Worm (Caenorhabditis elegans) whole organism, midembryonic: Measurements from ENCODE around the gene F41E6.1.

Experiments
- T22C8.4 ChIP-seq: fragments of 200-800 bp; sonication (Bioruptor generic); IDR thresholded peaks from 2 replicates; pipeline ENCODE4 v1.3.6; 2022; ENCODE audit warnings: missing genetic modification characterization, missing compliant biosample characterization
- cog-1 ChIP-seq: sonication (generic microtip); optimal IDR thresholded peaks from 2 replicates; lab custom pipeline; 2016; ENCODE audit warnings: missing genetic modification characterization, missing compliant biosample characterization
- flt-1 ChIP-seq: fragments of 200-800 bp; sonication (Bioruptor generic); IDR thresholded peaks from 2 replicates; pipeline ENCODE4 v1.3.6; 2022; ENCODE audit warnings: missing genetic modification characterization, missing compliant biosample characterization
- klf-2 ChIP-seq: fragments of 200-800 bp; sonication (Bioruptor generic); conservative IDR thresholded peaks from 2 replicates; pipeline ENCODE4 v1.3.6; 2022; ENCODE audit warnings: missing genetic modification reagents, missing genetic modification characterization, missing compliant biosample characterization
- med-1 ChIP-seq: sonication (generic microtip); optimal IDR thresholded peaks from 2 replicates; lab custom pipeline; 2017; ENCODE audit warnings: missing genetic modification characterization, mild to moderate bottlenecking, missing compliant biosample characterization, antibody characterized with exemption, missing genetic modification reagents; ENCODE audit not compliant: insufficient read depth
- ref-1 ChIP-seq: fragments of 200-800 bp; sonication (Bioruptor generic); conservative IDR thresholded peaks from 2 replicates; pipeline ENCODE4 v1.3.6; 2022; ENCODE audit warnings: missing genetic modification reagents, missing genetic modification characterization, missing compliant biosample characterization
- tab-1 ChIP-seq: fragments of 200-800 bp; sonication (Bioruptor generic); IDR thresholded peaks from 2 replicates; pipeline ENCODE4 v1.3.6; 2022; ENCODE audit warnings: missing genetic modification characterization, missing compliant biosample characterization
- ztf-23 ChIP-seq: fragments of 200-800 bp; sonication (Bioruptor generic); IDR thresholded peaks from 2 replicates; pipeline ENCODE4 v1.3.6; 2022; ENCODE audit warnings: missing genetic modification reagents, missing genetic modification characterization, missing compliant biosample characterization
- ztf-29 ChIP-seq: fragments of 200-800 bp; sonication (Bioruptor generic); IDR thresholded peaks from 2 replicates; pipeline ENCODE4 v1.3.6; 2022; ENCODE audit warnings: missing genetic modification reagents, missing genetic modification characterization, missing compliant biosample characterization

Gene F41E6.1

ce11 chrV:8636907-8637306 lies 14.5 kb downstream of the F41E6.1 start, which contains the start of gene grl-12:
Gene grl-12 (minus strand): TSS chrV:8637007.
- TF ChIP-seq ztf-23 (GFP tag; lab: Robert Waterston, UW): no peak

ce11 chrV:8637666-8638271 lies 15.4 kb downstream of the F41E6.1 start, which contains the start of the genes F28A12.10 and acd-4:
Gene F28A12.10 (minus strand): TSS chrV:8637766.
Gene acd-4 (plus strand): TSS chrV:8638221.
- TF ChIP-seq med-1 (GFP tag; lab: Kevin White, UChicago) (no peak), tab-1 (GFP tag; lab: Robert Waterston, UW) (no peak), cog-1 (no peak), klf-2 (no peak), ztf-29 (GFP tag; lab: Robert Waterston, UW) (no peak), ztf-23 (GFP tag; lab: Robert Waterston, UW) (no peak), flt-1 (GFP tag; lab: Robert Waterston, UW) (no peak), ref-1 (GFP tag; lab: Robert Waterston, UW) (no peak)

- TF ChIP-seq ztf-23 (GFP tag; lab: Robert Waterston, UW) (no peak), tab-1 (GFP tag; lab: Robert Waterston, UW) (no peak), klf-2 (no peak), med-1 (GFP tag; lab: Kevin White, UChicago) (no peak)
These were observed 18.9 kb downstream of the F41E6.1 start, which contains the start of gene F28A12.3 for ce11 chrV:8641266-8641665. Gene F28A12.3 (minus strand): TSS chrV:8641366.

- TF ChIP-seq med-1 (GFP tag; lab: Kevin White, UChicago) (no peak), flt-1 (GFP tag; lab: Robert Waterston, UW) (no peak), cog-1 (no peak), klf-2 (no peak), tab-1 (GFP tag; lab: Robert Waterston, UW) (no peak), ztf-29 (GFP tag; lab: Robert Waterston, UW) (no peak)
These were observed 20.7 kb downstream of the F41E6.1 start, which contains the start of gene asp-13 for ce11 chrV:8643093-8643492. Gene asp-13 (minus strand): TSS chrV:8643193.

- TF ChIP-seq ref-1 (GFP tag; lab: Robert Waterston, UW): no peak
- TF ChIP-seq cog-1: no peak
- no peak for TF ChIP-seq klf-2
- TF ChIP-seq ztf-23 (GFP tag; lab: Robert Waterston, UW): no peak
- no peak for TF ChIP-seq med-1 (GFP tag; lab: Kevin White, UChicago)
- TF ChIP-seq ztf-29 (GFP tag; lab: Robert Waterston, UW): no peak
- no peak for TF ChIP-seq flt-1 (GFP tag; lab: Robert Waterston, UW)
- no peak for TF ChIP-seq T22C8.4 (GFP tag; lab: Robert Waterston, UW)
- TF ChIP-seq tab-1 (GFP tag; lab: Robert Waterston, UW): no peak
These were observed 25.8 kb downstream of the F41E6.1 start for ce11 chrV:8648251-8648650.

- TF ChIP-seq flt-1 (GFP tag; lab: Robert Waterston, UW) (no peak), T22C8.4 (GFP tag; lab: Robert Waterston, UW) (no peak), ztf-23 (GFP tag; lab: Robert Waterston, UW) (no peak), tab-1 (GFP tag; lab: Robert Waterston, UW) (no peak), klf-2 (no peak), cog-1 (no peak), ref-1 (GFP tag; lab: Robert Waterston, UW) (no peak)
These were observed 28.0 kb downstream of the F41E6.1 start for ce11 chrV:8650365-8650764.

ce11 chrV:8651007-8651711 lies 28.7 kb downstream of the F41E6.1 start:
- TF ChIP-seq T22C8.4 (GFP tag; lab: Robert Waterston, UW) (no peak), ztf-29 (GFP tag; lab: Robert Waterston, UW) (no peak), ref-1 (GFP tag; lab: Robert Waterston, UW) (no peak), tab-1 (GFP tag; lab: Robert Waterston, UW) (no peak), cog-1 (no peak), flt-1 (GFP tag; lab: Robert Waterston, UW) (no peak), med-1 (GFP tag; lab: Kevin White, UChicago) (no peak), ztf-23 (GFP tag; lab: Robert Waterston, UW) (no peak), klf-2 (no peak)

ce11 chrV:8652177-8652576 lies 29.8 kb downstream of the F41E6.1 start:
- no peak for TF ChIP-seq cog-1
- TF ChIP-seq T22C8.4 (GFP tag; lab: Robert Waterston, UW): no peak
- no peak for TF ChIP-seq ztf-23 (GFP tag; lab: Robert Waterston, UW)
- TF ChIP-seq tab-1 (GFP tag; lab: Robert Waterston, UW): no peak
- TF ChIP-seq flt-1 (GFP tag; lab: Robert Waterston, UW): no peak
- no peak for TF ChIP-seq med-1 (GFP tag; lab: Kevin White, UChicago)
- no peak for TF ChIP-seq ref-1 (GFP tag; lab: Robert Waterston, UW)
- TF ChIP-seq klf-2: no peak
- no peak for TF ChIP-seq ztf-29 (GFP tag; lab: Robert Waterston, UW)

- no peak for TF ChIP-seq ref-1 (GFP tag; lab: Robert Waterston, UW)
- no peak for TF ChIP-seq ztf-29 (GFP tag; lab: Robert Waterston, UW)
- TF ChIP-seq tab-1 (GFP tag; lab: Robert Waterston, UW): no peak
- TF ChIP-seq med-1 (GFP tag; lab: Kevin White, UChicago): no peak
- TF ChIP-seq flt-1 (GFP tag; lab: Robert Waterston, UW): no peak
- no peak for TF ChIP-seq ztf-23 (GFP tag; lab: Robert Waterston, UW)
- TF ChIP-seq cog-1: no peak
- TF ChIP-seq T22C8.4 (GFP tag; lab: Robert Waterston, UW): no peak
- no peak for TF ChIP-seq klf-2
These were observed 30.8 kb downstream of the F41E6.1 start for ce11 chrV:8653080-8653821.
